Fruit fly (Drosophila melanogaster) whole organism, prepupa: Measurements from ENCODE around the gene CG11368.
A peak's percentile ranks its signal among the peaks of the same experiment; 100 is the strongest.

Source experiments
- Blimp-1 ChIP-seq: fragments of 200-800 bp; sonication (Bioruptor generic); optimal IDR thresholded peaks from 3 replicates; lab custom pipeline; 2017; ENCODE audit warnings: missing biosample characterization, missing genetic modification characterization, mild to moderate bottlenecking, moderate library complexity, missing genetic modification reagents
- CG10631 ChIP-seq: fragments of 200-800 bp; sonication (Bioruptor generic); optimal IDR thresholded peaks from 2 replicates; lab custom pipeline; 2016; ENCODE audit warnings: missing biosample characterization, missing genetic modification characterization
- CG11294 ChIP-seq: fragments of 200-800 bp; sonication (Bioruptor generic); IDR thresholded peaks from 2 replicates; pipeline ENCODE4 v1.3.6; 2022; ENCODE audit warnings: missing biosample characterization, missing genetic modification characterization
- CG11762 ChIP-seq: fragments of 200-800 bp; sonication (Bioruptor generic); optimal IDR thresholded peaks from 3 replicates; lab custom pipeline; 2016; ENCODE audit warnings: missing biosample characterization, missing genetic modification characterization; ENCODE audit not compliant: insufficient read depth
- CG11902 ChIP-seq: fragments of 200-800 bp; sonication (Bioruptor generic); optimal IDR thresholded peaks from 3 replicates; lab custom pipeline; 2016; ENCODE audit warnings: missing biosample characterization, missing genetic modification characterization
- CG15336 ChIP-seq: fragments of 200-800 bp; sonication (Bioruptor generic); IDR thresholded peaks from 2 replicates; pipeline ENCODE4 v1.3.6; 2022; ENCODE audit warnings: missing biosample characterization, missing genetic modification characterization
- CG1621 ChIP-seq: fragments of 200-800 bp; sonication (Bioruptor generic); optimal IDR thresholded peaks from 3 replicates; lab custom pipeline; 2018; ENCODE audit warnings: missing biosample characterization, mild to moderate bottlenecking, missing genetic modification characterization
- CG3032 ChIP-seq: fragments of 200-800 bp; optimal IDR thresholded peaks from 2 replicates; lab custom pipeline; 2019; ENCODE audit warnings: missing biosample characterization, mild to moderate bottlenecking, missing genetic modification characterization, moderate library complexity
- CG31627 ChIP-seq: fragments of 200-800 bp; sonication (Bioruptor generic); optimal IDR thresholded peaks from 3 replicates; lab custom pipeline; 2016; ENCODE audit warnings: missing biosample characterization, missing genetic modification characterization
- CG32006 ChIP-seq: fragments of 200-800 bp; sonication (Bioruptor generic); optimal IDR thresholded peaks from 3 replicates; lab custom pipeline; 2017; ENCODE audit warnings: missing biosample characterization, mild to moderate bottlenecking, missing genetic modification characterization
- CG34406 ChIP-seq: fragments of 200-800 bp; sonication (Bioruptor generic); optimal IDR thresholded peaks from 3 replicates; lab custom pipeline; 2016; ENCODE audit warnings: missing biosample characterization, missing genetic modification characterization
- CG3919 ChIP-seq: fragments of 200-800 bp; sonication (Bioruptor generic); optimal IDR thresholded peaks from 3 replicates; lab custom pipeline; 2016; ENCODE audit warnings: missing biosample characterization, missing genetic modification characterization
- CG4318 ChIP-seq: fragments of 200-800 bp; sonication (Bioruptor generic); optimal IDR thresholded peaks from 3 replicates; lab custom pipeline; 2017; ENCODE audit warnings: missing biosample characterization, mild to moderate bottlenecking, missing genetic modification characterization
- CG6163 ChIP-seq: fragments of 200-800 bp; sonication (Bioruptor generic); IDR thresholded peaks from 3 replicates; pipeline ENCODE4 v1.3.6; 2022; ENCODE audit warnings: missing biosample characterization, missing genetic modification characterization
- CG6276 ChIP-seq: fragments of 200-800 bp; sonication (Bioruptor generic); optimal IDR thresholded peaks from 2 replicates; lab custom pipeline; 2017; ENCODE audit warnings: missing biosample characterization, mild to moderate bottlenecking, missing genetic modification characterization
- CG6792 ChIP-seq: fragments of 200-800 bp; sonication (Bioruptor generic); optimal IDR thresholded peaks from 3 replicates; lab custom pipeline; 2016; ENCODE audit warnings: missing biosample characterization, missing genetic modification characterization
- CG6808 ChIP-seq: fragments of 200-800 bp; sonication (Bioruptor generic); optimal IDR thresholded peaks from 3 replicates; lab custom pipeline; 2017; ENCODE audit warnings: missing biosample characterization, missing genetic modification characterization, mild to moderate bottlenecking, moderate library complexity, missing genetic modification reagents
- CG7368 ChIP-seq: fragments of 200-800 bp; sonication (Bioruptor generic); optimal IDR thresholded peaks from 3 replicates; lab custom pipeline; 2016; ENCODE audit warnings: missing biosample characterization, missing genetic modification characterization
- CG8119 ChIP-seq: fragments of 200-800 bp; sonication (Bioruptor generic); IDR thresholded peaks from 3 replicates; pipeline ENCODE4 v1.3.6; 2022; ENCODE audit warnings: missing biosample characterization, missing genetic modification characterization
- CG8632 ChIP-seq: fragments of 200-800 bp; sonication (Bioruptor generic); optimal IDR thresholded peaks from 3 replicates; lab custom pipeline; 2016; ENCODE audit warnings: missing biosample characterization, missing genetic modification characterization
- CG9139 ChIP-seq: fragments of 200-800 bp; sonication (Bioruptor generic); optimal IDR thresholded peaks from 3 replicates; lab custom pipeline; 2017; ENCODE audit warnings: missing biosample characterization, mild to moderate bottlenecking, missing genetic modification characterization
- Eip75B ChIP-seq: fragments of 200-800 bp; sonication (Bioruptor generic); optimal IDR thresholded peaks from 3 replicates; lab custom pipeline; 2016; ENCODE audit warnings: missing biosample characterization, missing genetic modification characterization
- Eip78C ChIP-seq: fragments of 200-800 bp; sonication (Bioruptor generic); peaks from one replicate; lab custom pipeline; 2016; ENCODE audit warnings: missing biosample characterization, missing genetic modification characterization
- Ets21C ChIP-seq: fragments of 200-800 bp; sonication (Bioruptor generic); optimal IDR thresholded peaks from 3 replicates; lab custom pipeline; 2016; ENCODE audit warnings: missing biosample characterization, missing genetic modification characterization
- Ets96B ChIP-seq: fragments of 200-800 bp; optimal IDR thresholded peaks from 2 replicates; lab custom pipeline; 2019; ENCODE audit warnings: missing biosample characterization, mild to moderate bottlenecking, missing genetic modification characterization, moderate library complexity
- Gug ChIP-seq: fragments of 200-800 bp; sonication (Bioruptor generic); IDR thresholded peaks from 2 replicates; pipeline ENCODE4 v1.3.6; 2022; ENCODE audit warnings: missing biosample characterization, missing genetic modification characterization
- Hr38 ChIP-seq: sonication (Bioruptor generic); optimal IDR thresholded peaks from 2 replicates; lab custom pipeline; 2016; ENCODE audit warnings: missing biosample characterization, missing genetic modification characterization
- Hr39 ChIP-seq: fragments of 200-800 bp; sonication (Bioruptor generic); optimal IDR thresholded peaks from 2 replicates; lab custom pipeline; 2016; ENCODE audit warnings: missing biosample characterization, missing genetic modification characterization
- Hr4 ChIP-seq: fragments of 200-800 bp; sonication (Bioruptor generic); optimal IDR thresholded peaks from 3 replicates; lab custom pipeline; 2016; ENCODE audit warnings: missing biosample characterization, missing genetic modification characterization
- Lpt ChIP-seq: fragments of 200-800 bp; sonication (Bioruptor generic); optimal IDR thresholded peaks from 3 replicates; lab custom pipeline; 2016; ENCODE audit warnings: missing biosample characterization, missing genetic modification characterization
- Met ChIP-seq: fragments of 200-800 bp; sonication (Bioruptor generic); optimal IDR thresholded peaks from 3 replicates; lab custom pipeline; 2016; ENCODE audit warnings: missing biosample characterization, missing genetic modification characterization
- Smox ChIP-seq: fragments of 200-800 bp; sonication (Bioruptor generic); optimal IDR thresholded peaks from 3 replicates; lab custom pipeline; 2016; ENCODE audit warnings: missing biosample characterization, missing genetic modification characterization
- Sox102F ChIP-seq: fragments of 200-800 bp; sonication (Bioruptor generic); optimal IDR thresholded peaks from 2 replicates; lab custom pipeline; 2016; ENCODE audit warnings: missing biosample characterization, mild to moderate bottlenecking, missing genetic modification characterization
- Sox14 ChIP-seq: fragments of 200-800 bp; sonication (Bioruptor generic); optimal IDR thresholded peaks from 3 replicates; lab custom pipeline; 2016; ENCODE audit warnings: missing biosample characterization, missing genetic modification characterization
- Sox15 ChIP-seq: fragments of 200-800 bp; sonication (Bioruptor generic); optimal IDR thresholded peaks from 3 replicates; lab custom pipeline; 2016; ENCODE audit warnings: missing biosample characterization, missing genetic modification characterization
- acj6 ChIP-seq: fragments of 200-800 bp; sonication (Bioruptor generic); optimal IDR thresholded peaks from 3 replicates; lab custom pipeline; 2016; ENCODE audit warnings: missing biosample characterization, missing genetic modification characterization
- cyc ChIP-seq: fragments of 200-800 bp; sonication (Bioruptor generic); optimal IDR thresholded peaks from 3 replicates; lab custom pipeline; 2016; ENCODE audit warnings: missing biosample characterization, missing genetic modification characterization
- dac ChIP-seq: fragments of 200-800 bp; sonication (Bioruptor generic); optimal IDR thresholded peaks from 2 replicates; lab custom pipeline; 2017; ENCODE audit warnings: missing biosample characterization, mild to moderate bottlenecking, missing genetic modification characterization
- dsx ChIP-seq: fragments of 200-800 bp; optimal IDR thresholded peaks from 3 replicates; lab custom pipeline; 2019; ENCODE audit warnings: missing biosample characterization, mild to moderate bottlenecking, missing genetic modification characterization, moderate library complexity; ENCODE audit not compliant: poor library complexity, severe bottlenecking
- eg ChIP-seq: fragments of 200-800 bp; sonication (Bioruptor generic); IDR thresholded peaks from 3 replicates; pipeline ENCODE4 v1.3.6; 2022; ENCODE audit warnings: missing biosample characterization, missing genetic modification characterization
- esn ChIP-seq: fragments of 200-800 bp; sonication (Bioruptor generic); optimal IDR thresholded peaks from 2 replicates; lab custom pipeline; 2016; ENCODE audit warnings: missing biosample characterization, mild to moderate bottlenecking, missing genetic modification characterization, moderate library complexity
- fd59A ChIP-seq: fragments of 200-800 bp; sonication (Bioruptor generic); optimal IDR thresholded peaks from 2 replicates; lab custom pipeline; 2017; ENCODE audit warnings: missing biosample characterization, mild to moderate bottlenecking, missing genetic modification characterization, missing genetic modification reagents
- fd85E ChIP-seq: fragments of 200-800 bp; sonication (Bioruptor generic); optimal IDR thresholded peaks from 3 replicates; lab custom pipeline; 2016; ENCODE audit warnings: missing biosample characterization, missing genetic modification characterization
- fkh ChIP-seq: fragments of 200-800 bp; sonication (Bioruptor generic); optimal IDR thresholded peaks from 3 replicates; lab custom pipeline; 2017; ENCODE audit warnings: missing biosample characterization, mild to moderate bottlenecking, missing genetic modification characterization, moderate library complexity
- lz ChIP-seq: fragments of 200-800 bp; sonication (Bioruptor generic); optimal IDR thresholded peaks from 3 replicates; lab custom pipeline; 2016; ENCODE audit warnings: missing biosample characterization, missing genetic modification characterization
- net ChIP-seq: fragments of 200-800 bp; sonication (Bioruptor generic); optimal IDR thresholded peaks from 3 replicates; lab custom pipeline; 2016; ENCODE audit warnings: missing biosample characterization, missing genetic modification characterization
- salr ChIP-seq, 2 experiments: fragments of 200-800 bp; sonication (Bioruptor generic); optimal IDR thresholded peaks; 3 replicates each; lab custom pipeline; 2016 to 2018; ENCODE audit warnings: missing biosample characterization in 2 of 2, missing genetic modification characterization in 2 of 2, mild to moderate bottlenecking in 1 of 2
- spab ChIP-seq: fragments of 200-800 bp; sonication (Bioruptor generic); optimal IDR thresholded peaks from 2 replicates; lab custom pipeline; 2017; ENCODE audit warnings: missing biosample characterization, mild to moderate bottlenecking, missing genetic modification characterization, missing genetic modification reagents
- ss ChIP-seq, 2 experiments: fragments of 200-800 bp; sonication (Bioruptor generic); optimal IDR thresholded peaks; 2 replicates in 1 of 2; 3 replicates in 1 of 2; lab custom pipeline; 2017 to 2018; ENCODE audit warnings: mild to moderate bottlenecking in 2 of 2, missing biosample characterization in 2 of 2, missing genetic modification characterization in 2 of 2, moderate library complexity in 1 of 2
- svp ChIP-seq: fragments of 200-800 bp; sonication (Bioruptor generic); peaks from one replicate; lab custom pipeline; 2016; ENCODE audit warnings: missing biosample characterization, missing genetic modification characterization
- topi ChIP-seq: fragments of 200-800 bp; sonication (Bioruptor generic); optimal IDR thresholded peaks from 3 replicates; lab custom pipeline; 2016; ENCODE audit warnings: missing biosample characterization, missing genetic modification characterization
- vri ChIP-seq: fragments of 200-800 bp; sonication (Bioruptor generic); optimal IDR thresholded peaks from 3 replicates; lab custom pipeline; 2016; ENCODE audit warnings: missing biosample characterization, mild to moderate bottlenecking, missing genetic modification characterization

The CG11368 gene

dm6 chrX:7490927-7491326, 38.9 kb downstream of the CG11368 start:
- TF ChIP-seq CG11762 (GFP tag; lab: Kevin White, UChicago) (peak; percentile 36), CG15336 (no peak), CG10631 (GFP tag; lab: Kevin White, UChicago) (peak; percentile 70), Hr4 (GFP tag; lab: Kevin White, UChicago) (peak; percentile 19), CG4318 (GFP tag; lab: Kevin White, UChicago) (no peak), fd85E (no peak), eg (GFP tag; lab: Robert Waterston, UW) (0 out of 3 replicates have a peak, but pooled peaks have one; percentile 48), CG11902 (GFP tag; lab: Kevin White, UChicago) (peak; percentile 54), cyc (GFP tag; lab: Kevin White, UChicago) (peak; percentile 61), CG7368 (GFP tag; lab: Kevin White, UChicago) (peak; percentile 36), CG8632 (GFP tag; lab: Kevin White, UChicago) (peak; percentile 58), dac (GFP tag; lab: Kevin White, UChicago) (peak; percentile 22), Eip78C (GFP tag; lab: Kevin White, UChicago) (peak; percentile 77), Ets96B (tag; lab: Kevin White, UChicago) (peak; percentile 70), CG3032 (tag; lab: Kevin White, UChicago) (peak; percentile 70), Met (GFP tag; lab: Kevin White, UChicago) (peak; percentile 67), CG1621 (peak; percentile 65), Ets21C (GFP tag; lab: Kevin White, UChicago) (peak; percentile 16), vri (GFP tag; lab: Kevin White, UChicago) (peak; percentile 23), Lpt (GFP tag; lab: Kevin White, UChicago) (no peak), CG32006 (peak; percentile 51), fd59A (GFP tag; lab: Kevin White, UChicago) (peak; percentile 66), CG11294 (no peak), Sox102F (GFP tag; lab: Kevin White, UChicago) (peak; percentile 57), CG31627 (GFP tag; lab: Kevin White, UChicago) (peak; percentile 41), fkh (GFP tag; lab: Kevin White, UChicago) (no peak), Hr38 (GFP tag; lab: Kevin White, UChicago) (no peak), CG3919 (peak; percentile 74), CG6276 (GFP tag; lab: Kevin White, UChicago) (no peak), CG8119 (no peak; the same call in 2 of the 3 replicates), acj6 (GFP tag; lab: Kevin White, UChicago) (peak; percentile 66), Blimp-1 (GFP tag; lab: Kevin White, UChicago) (no peak), esn (GFP tag; lab: Kevin White, UChicago) (peak; percentile 70), topi (GFP tag; lab: Kevin White, UChicago) (peak; percentile 67), Smox (peak; percentile 57), CG9139 (peak; percentile 41), Sox14 (peak; percentile 40), CG6808 (peak; percentile 62), Hr39 (GFP tag; lab: Kevin White, UChicago) (peak; percentile 60), spab (peak; percentile 57), Gug (0 out of 2 replicates have a peak, but pooled peaks have one; percentile 29), CG6792 (GFP tag; lab: Kevin White, UChicago) (peak; percentile 73), ss (GFP tag; optimal IDR thresholded peaks at IDR 0.05; lab: Kevin White, UChicago) (peak; percentile 18 to 43), lz (GFP tag; lab: Kevin White, UChicago) (peak; percentile 59), CG6163 (peak; percentile 80), Eip75B (GFP tag; lab: Kevin White, UChicago) (peak; percentile 47), net (peak; percentile 38), salr (GFP tag; optimal IDR thresholded peaks at IDR 0.05; lab: Kevin White, UChicago) (peak in 1 of 2 experiments; percentile 57), CG34406 (GFP tag; lab: Kevin White, UChicago) (peak; percentile 53), svp (GFP tag; lab: Kevin White, UChicago) (peak; percentile 83), dsx (GFP tag; lab: Kevin White, UChicago) (peak; percentile 39), Sox15 (GFP tag; lab: Kevin White, UChicago) (peak; percentile 42)
